Worm (Caenorhabditis elegans) whole organism, L3 larva: ENCODE data around the gene chil-3.

ENCODE experiments used
- R02D3.7 ChIP-seq: fragments of 150-350 bp; optimal IDR thresholded peaks from 2 replicates; lab custom pipeline; 2014; ENCODE audit warnings: missing biosample characterization, missing genetic modification characterization
- aly-2 ChIP-seq: fragments of 150-350 bp; optimal IDR thresholded peaks from 2 replicates; lab custom pipeline; 2014; ENCODE audit warnings: missing biosample characterization, missing genetic modification characterization
- ama-1 ChIP-seq: fragments of 150-350 bp; optimal IDR thresholded peaks from 2 replicates; lab custom pipeline; 2018
- ceh-9 ChIP-seq: sonication (generic microtip); optimal IDR thresholded peaks from 2 replicates; lab custom pipeline; 2018; ENCODE audit warnings: missing biosample characterization, missing genetic modification characterization
- daf-12 ChIP-seq: fragments of 150-350 bp; optimal IDR thresholded peaks from 2 replicates; lab custom pipeline; 2014; ENCODE audit warnings: missing biosample characterization, missing genetic modification reagents, missing genetic modification characterization
- egl-27 ChIP-seq: sonication (generic microtip); optimal IDR thresholded peaks from 4 replicates; lab custom pipeline; 2017; ENCODE audit warnings: missing biosample characterization, missing genetic modification reagents, missing genetic modification characterization
- egl-5 ChIP-seq: fragments of 150-350 bp; optimal IDR thresholded peaks from 2 replicates; lab custom pipeline; 2017; ENCODE audit warnings: missing biosample characterization, missing genetic modification reagents, missing genetic modification characterization, inconsistent platforms
- elt-2 ChIP-seq: sonication (generic microtip); optimal IDR thresholded peaks from 2 replicates; lab custom pipeline; 2016; ENCODE audit warnings: missing genetic modification reagents, mild to moderate bottlenecking, missing genetic modification characterization, missing compliant biosample characterization
- elt-3 ChIP-seq, 3 experiments: fragments of 150-350 bp in 1 of 3; sonication (generic microtip) in 2 of 3; optimal IDR thresholded peaks; 2 replicates in 2 of 3; 4 replicates in 1 of 3; lab custom pipeline; 2014 to 2017; ENCODE audit warnings: missing biosample characterization in 3 of 3, missing genetic modification characterization in 3 of 3
- eor-1 ChIP-seq, 2 experiments: fragments of 150-350 bp; optimal IDR thresholded peaks; 2 replicates each; lab custom pipeline; 2014 to 2018; ENCODE audit warnings: missing biosample characterization in 2 of 2, missing genetic modification characterization in 2 of 2
- fkh-2 ChIP-seq: fragments of 150-350 bp; optimal IDR thresholded peaks from 2 replicates; lab custom pipeline; 2014; ENCODE audit warnings: missing biosample characterization, missing genetic modification reagents, missing genetic modification characterization
- fos-1 ChIP-seq: fragments of 150-350 bp; optimal IDR thresholded peaks from 2 replicates; lab custom pipeline; 2014; ENCODE audit warnings: missing biosample characterization, missing genetic modification characterization
- hmg-11 ChIP-seq: sonication (generic microtip); optimal IDR thresholded peaks from 2 replicates; lab custom pipeline; 2016; ENCODE audit warnings: missing genetic modification characterization, missing compliant biosample characterization
- jun-1 ChIP-seq: fragments of 150-350 bp; optimal IDR thresholded peaks from 2 replicates; lab custom pipeline; 2014; ENCODE audit warnings: missing biosample characterization, missing genetic modification reagents, missing genetic modification characterization
- lin-39 ChIP-seq: fragments of 150-350 bp; optimal IDR thresholded peaks from 2 replicates; lab custom pipeline; 2018; ENCODE audit warnings: missing biosample characterization, missing genetic modification reagents, missing genetic modification characterization
- lsy-12 ChIP-seq: sonication (generic microtip); optimal IDR thresholded peaks from 2 replicates; lab custom pipeline; 2016; ENCODE audit warnings: mild to moderate bottlenecking, missing genetic modification characterization, missing compliant biosample characterization
- mdl-1 ChIP-seq: fragments of 150-350 bp; optimal IDR thresholded peaks from 2 replicates; lab custom pipeline; 2014; ENCODE audit warnings: missing biosample characterization, missing genetic modification characterization
- mml-1 ChIP-seq: fragments of 150-350 bp; sonication (generic microtip); optimal IDR thresholded peaks from 3 replicates; lab custom pipeline; 2014; ENCODE audit warnings: missing biosample characterization, missing genetic modification characterization
- nfya-1 ChIP-seq: sonication (generic microtip); optimal IDR thresholded peaks from 2 replicates; lab custom pipeline; 2017; ENCODE audit warnings: missing genetic modification characterization, mild to moderate bottlenecking, missing compliant biosample characterization, antibody characterized with exemption, moderate library complexity; ENCODE audit not compliant: insufficient read depth
- nhr-11 ChIP-seq: fragments of 150-350 bp; optimal IDR thresholded peaks from 2 replicates; lab custom pipeline; 2014; ENCODE audit warnings: missing biosample characterization, missing genetic modification characterization
- nhr-12 ChIP-seq: fragments of 150-350 bp; optimal IDR thresholded peaks from 2 replicates; lab custom pipeline; 2014; ENCODE audit warnings: missing biosample characterization, missing genetic modification characterization
- nhr-23 ChIP-seq: fragments of 150-350 bp; optimal IDR thresholded peaks from 2 replicates; lab custom pipeline; 2014; ENCODE audit warnings: missing biosample characterization, missing genetic modification reagents, missing genetic modification characterization
- nhr-237 ChIP-seq: fragments of 150-350 bp; optimal IDR thresholded peaks from 2 replicates; lab custom pipeline; 2014; ENCODE audit warnings: missing biosample characterization, missing genetic modification characterization
- nhr-25 ChIP-seq: sonication (generic microtip); optimal IDR thresholded peaks from 2 replicates; lab custom pipeline; 2017; ENCODE audit warnings: missing biosample characterization, missing genetic modification characterization
- nhr-67 ChIP-seq: fragments of 150-350 bp; optimal IDR thresholded peaks from 2 replicates; lab custom pipeline; 2014; ENCODE audit warnings: missing biosample characterization, missing genetic modification characterization
- nhr-76 ChIP-seq: fragments of 150-350 bp; sonication (generic microtip); optimal IDR thresholded peaks from 5 replicates; lab custom pipeline; 2014; ENCODE audit warnings: missing biosample characterization, missing genetic modification characterization
- nhr-77 ChIP-seq: fragments of 150-350 bp; optimal IDR thresholded peaks from 2 replicates; lab custom pipeline; 2014; ENCODE audit warnings: missing biosample characterization, missing genetic modification characterization
- pha-4 ChIP-seq: fragments of 150-350 bp; optimal IDR thresholded peaks from 2 replicates; lab custom pipeline; 2014; ENCODE audit warnings: missing biosample characterization, missing genetic modification reagents, missing genetic modification characterization
- pqm-1 ChIP-seq: fragments of 150-350 bp; optimal IDR thresholded peaks from 2 replicates; lab custom pipeline; 2017; ENCODE audit warnings: missing biosample characterization, missing genetic modification characterization, inconsistent platforms
- snpc-4 ChIP-seq: fragments of 150-350 bp; optimal IDR thresholded peaks from 2 replicates; lab custom pipeline; 2014; ENCODE audit warnings: missing biosample characterization, missing genetic modification characterization
- tbx-2 ChIP-seq: sonication (generic microtip); optimal IDR thresholded peaks from 2 replicates; lab custom pipeline; 2016; ENCODE audit warnings: mild to moderate bottlenecking, missing genetic modification characterization, missing compliant biosample characterization
- unc-62 ChIP-seq: fragments of 150-350 bp; sonication (generic microtip); optimal IDR thresholded peaks from 4 replicates; lab custom pipeline; 2014; ENCODE audit warnings: missing biosample characterization, missing genetic modification reagents, missing genetic modification characterization
- zag-1 ChIP-seq: fragments of 150-350 bp; optimal IDR thresholded peaks from 2 replicates; lab custom pipeline; 2014; ENCODE audit warnings: missing biosample characterization, missing genetic modification characterization
- ztf-11 ChIP-seq: fragments of 150-350 bp; optimal IDR thresholded peaks from 2 replicates; lab custom pipeline; 2014; ENCODE audit warnings: missing biosample characterization, missing genetic modification characterization

chil-3 gene

ce11 chrII:9886216-9886615 is 24.9 kb upstream of the chil-3 start, which contains the start of gene algn-8:
TSS of gene algn-8 (minus strand) at chrII:9886442.
- TF ChIP-seq zag-1 (tag; lab: Kevin White, UChicago): no peak
- TF ChIP-seq, all 47 proteins: peak for 0

ce11 chrII:9880826-9881225 is 19.5 kb upstream of the chil-3 start, which contains the start of gene C08H9.15:
TSS of gene C08H9.15 (plus strand) at chrII:9881193.
- TF ChIP-seq nhr-25: peak; percentile 30
- no peak for TF ChIP-seq daf-12 (tag; lab: Kevin White, UChicago)
- TF ChIP-seq ztf-11 (tag; lab: Kevin White, UChicago): no peak

- TF ChIP-seq nhr-12 (tag; lab: Kevin White, UChicago) (no peak), nhr-23 (tag; lab: Kevin White, UChicago) (peak; percentile 32)
Measured at ce11 chrII:9879815-9880214, 18.5 kb upstream of the chil-3 start.

- TF ChIP-seq eor-1 (tag; optimal IDR thresholded peaks at IDR 0.05; lab: Kevin White, UChicago) (no peak), fos-1 (no peak), zag-1 (tag; lab: Kevin White, UChicago) (no peak), egl-27 (no peak), snpc-4 (tag; lab: Kevin White, UChicago) (no peak), elt-3 (tag; optimal IDR thresholded peaks at IDR 0.05; lab: Kevin White, UChicago) (no peak), R02D3.7 (tag; lab: Kevin White, UChicago) (no peak), lsy-12 (tag; lab: Kevin White, UChicago) (no peak), hmg-11 (no peak), nhr-12 (tag; lab: Kevin White, UChicago) (no peak), egl-5 (no peak), pha-4 (no peak), jun-1 (tag; lab: Kevin White, UChicago) (no peak), mdl-1 (tag; lab: Kevin White, UChicago) (no peak), daf-12 (tag; lab: Kevin White, UChicago) (no peak), elt-2 (tag; lab: Kevin White, UChicago) (no peak), pqm-1 (tag; lab: Kevin White, UChicago) (no peak), nhr-25 (no peak), nhr-23 (tag; lab: Kevin White, UChicago) (no peak), ztf-11 (tag; lab: Kevin White, UChicago) (no peak)
Measured at ce11 chrII:9874508-9875229, 13.4 kb upstream of the chil-3 start, which contains the start of the genes chil-2 and ctsa-3.2. TSS of gene chil-2 (minus strand) at chrII:9874608. TSS of gene ctsa-3.2 (plus strand) at chrII:9875179.

ce11 chrII:9872961-9873360 is 11.7 kb upstream of the chil-3 start, which contains the start of gene chil-8:
TSS of gene chil-8 (minus strand) at chrII:9873061.
- no peak for TF ChIP-seq elt-2 (tag; lab: Kevin White, UChicago)
- TF ChIP-seq ztf-11 (tag; lab: Kevin White, UChicago): no peak
- no peak for TF ChIP-seq egl-5
- no peak for TF ChIP-seq fkh-2 (tag; lab: Kevin White, UChicago)
- no peak for TF ChIP-seq lin-39 (tag; lab: Kevin White, UChicago)
- TF ChIP-seq unc-62 (GFP tag; lab: Kevin White, UChicago): no peak
- TF ChIP-seq, all 47 proteins: peak for 0

- TF ChIP-seq nhr-77 (no peak), nhr-76 (tag; lab: Kevin White, UChicago) (no peak), nhr-67 (tag; lab: Kevin White, UChicago) (no peak), mdl-1 (tag; lab: Kevin White, UChicago) (no peak), ama-1 (no peak), daf-12 (tag; lab: Kevin White, UChicago) (no peak), fkh-2 (tag; lab: Kevin White, UChicago) (no peak), R02D3.7 (tag; lab: Kevin White, UChicago) (no peak), tbx-2 (tag; lab: Kevin White, UChicago) (no peak), mml-1 (no peak), egl-5 (no peak), nfya-1 (no peak), ceh-9 (tag; lab: Kevin White, UChicago) (no peak), nhr-12 (tag; lab: Kevin White, UChicago) (no peak), nhr-11 (tag; lab: Kevin White, UChicago) (no peak), unc-62 (GFP tag; lab: Kevin White, UChicago) (no peak), aly-2 (no peak), elt-3 (tag; optimal IDR thresholded peaks at IDR 0.05; lab: Kevin White, UChicago) (no peak), nhr-237 (tag; lab: Kevin White, UChicago) (no peak)
Measured at ce11 chrII:9871061-9871460, 9.8 kb upstream of the chil-3 start, which contains the start of gene chil-7. TSS of gene chil-7 (minus strand) at chrII:9871172.
